Worm (Caenorhabditis elegans): Measurements from ENCODE around the gene lsm-5.
"Not testable (repeated sequence)": the region's sequence is repeated elsewhere in the genome, so short reads cannot be mapped to it uniquely, and the experiment has no call there.

- TF ChIP-seq ztf-11, skn-1, egl-27, pha-4, ceh-82 (tag; optimal IDR thresholded peaks at IDR 0.05): not testable (repeated sequence)
Measured at ce11 chrV:15581440-15581839, 11.3 kb downstream of the lsm-5 start.
